Worm (Caenorhabditis elegans) whole organism, young adult: ENCODE results near the gene pkn-1.

Experiments used
- C06A6.2 ChIP-seq: fragments of 200-800 bp; sonication (Bioruptor generic); conservative IDR thresholded peaks from 2 replicates; pipeline ENCODE4 v1.3.6; 2022; ENCODE audit warnings: missing genetic modification characterization, missing compliant biosample characterization
- F10E7.11 ChIP-seq: sonication (generic microtip); optimal IDR thresholded peaks from 2 replicates; lab custom pipeline; 2017; ENCODE audit warnings: mild to moderate bottlenecking, missing genetic modification characterization, moderate library complexity, missing compliant biosample characterization
- F57C9.4 ChIP-seq: sonication (generic microtip); optimal IDR thresholded peaks from 2 replicates; lab custom pipeline; 2017; ENCODE audit warnings: mild to moderate bottlenecking, missing genetic modification characterization, missing compliant biosample characterization
- K11D2.4 ChIP-seq: fragments of 200-800 bp; sonication (Bioruptor generic); IDR thresholded peaks from 2 replicates; pipeline ENCODE4 v1.3.6; 2022; ENCODE audit warnings: missing genetic modification reagents, missing genetic modification characterization, missing compliant biosample characterization
- K12H6.12 ChIP-seq: fragments of 200-800 bp; sonication (Bioruptor generic); optimal IDR thresholded peaks from 2 replicates; lab custom pipeline; 2018; ENCODE audit warnings: mild to moderate bottlenecking, missing genetic modification characterization, missing compliant biosample characterization
- ama-1 ChIP-seq, 3 experiments: fragments of 150-350 bp in 1 of 3; sonication (generic microtip) in 2 of 3; optimal IDR thresholded peaks; 2 replicates each; lab custom pipeline; 2014 to 2018; ENCODE audit warnings: missing biosample characterization in 2 of 3, missing genetic modification characterization in 2 of 3, missing genetic modification reagents in 2 of 3
- aptf-2 ChIP-seq: fragments of 200-800 bp; sonication (Bioruptor generic); conservative IDR thresholded peaks from 2 replicates; pipeline ENCODE4 v1.3.6; 2022; ENCODE audit warnings: missing genetic modification reagents, missing genetic modification characterization, missing compliant biosample characterization
- attf-5 ChIP-seq: fragments of 200-800 bp; sonication (Bioruptor generic); optimal IDR thresholded peaks from 2 replicates; lab custom pipeline; 2018; ENCODE audit warnings: mild to moderate bottlenecking, missing genetic modification characterization, missing compliant biosample characterization
- bed-1 ChIP-seq: fragments of 200-800 bp; sonication (Bioruptor generic); IDR thresholded peaks from 2 replicates; pipeline ENCODE4 v1.3.6; 2022; ENCODE audit warnings: missing genetic modification reagents, missing genetic modification characterization, missing compliant biosample characterization
- bed-2 ChIP-seq: fragments of 200-800 bp; sonication (Bioruptor generic); IDR thresholded peaks from 2 replicates; pipeline ENCODE4 v1.3.6; 2022; ENCODE audit warnings: missing genetic modification reagents, missing genetic modification characterization, missing compliant biosample characterization
- cebp-2 ChIP-seq: fragments of 200-800 bp; sonication (Bioruptor generic); IDR thresholded peaks from 2 replicates; pipeline ENCODE4 v1.3.6; 2022; ENCODE audit warnings: missing genetic modification characterization, missing compliant biosample characterization
- ceh-27 ChIP-seq: fragments of 200-800 bp; sonication (Bioruptor generic); optimal IDR thresholded peaks from 2 replicates; lab custom pipeline; 2018; ENCODE audit warnings: mild to moderate bottlenecking, missing genetic modification characterization, moderate library complexity, missing compliant biosample characterization
- dox-1 ChIP-seq: fragments of 200-800 bp; sonication (Bioruptor generic); IDR thresholded peaks from 2 replicates; pipeline ENCODE4 v1.3.6; 2022; ENCODE audit warnings: missing genetic modification reagents, missing genetic modification characterization, missing compliant biosample characterization
- egl-18 ChIP-seq: fragments of 200-800 bp; sonication (Bioruptor generic); IDR thresholded peaks from 2 replicates; pipeline ENCODE4 v1.3.6; 2022; ENCODE audit warnings: missing genetic modification reagents, missing genetic modification characterization, missing compliant biosample characterization
- egrh-3 ChIP-seq: fragments of 200-800 bp; sonication (Bioruptor generic); IDR thresholded peaks from 2 replicates; pipeline ENCODE4 v1.3.6; 2022; ENCODE audit warnings: missing genetic modification reagents, missing genetic modification characterization, missing compliant biosample characterization
- fkh-3 ChIP-seq: sonication (generic microtip); optimal IDR thresholded peaks from 2 replicates; lab custom pipeline; 2016; ENCODE audit warnings: mild to moderate bottlenecking, missing genetic modification characterization, missing compliant biosample characterization
- gei-17 ChIP-seq: fragments of 200-800 bp; sonication (Bioruptor generic); optimal IDR thresholded peaks from 2 replicates; lab custom pipeline; 2018; ENCODE audit warnings: mild to moderate bottlenecking, missing genetic modification characterization, missing compliant biosample characterization
- him-1 ChIP-seq: sonication (generic microtip); optimal IDR thresholded peaks from 2 replicates; lab custom pipeline; 2016; ENCODE audit warnings: missing genotype, missing genetic modification reagents, missing genetic modification characterization, missing compliant biosample characterization
- hlh-26 ChIP-seq: fragments of 200-800 bp; sonication (Bioruptor generic); conservative IDR thresholded peaks from 2 replicates; pipeline ENCODE4 v1.3.6; 2022; ENCODE audit warnings: missing genetic modification reagents, missing genetic modification characterization, missing compliant biosample characterization
- hmg-1.2 ChIP-seq: fragments of 200-800 bp; sonication (Bioruptor generic); IDR thresholded peaks from 2 replicates; pipeline ENCODE4 v1.3.6; 2022; ENCODE audit warnings: missing genetic modification reagents, missing genetic modification characterization, missing compliant biosample characterization
- hsf-1 ChIP-seq: fragments of 200-800 bp; sonication (Bioruptor generic); IDR thresholded peaks from 2 replicates; pipeline ENCODE4 v1.3.6; 2022; ENCODE audit warnings: missing genetic modification reagents, missing genetic modification characterization, missing compliant biosample characterization
- lin-54 ChIP-seq: fragments of 200-800 bp; sonication (Bioruptor generic); optimal IDR thresholded peaks from 2 replicates; lab custom pipeline; 2018; ENCODE audit warnings: mild to moderate bottlenecking, missing genetic modification characterization, missing compliant biosample characterization
- mcd-1 ChIP-seq: fragments of 200-800 bp; sonication (Bioruptor generic); IDR thresholded peaks from 2 replicates; pipeline ENCODE4 v1.3.6; 2022; ENCODE audit warnings: missing genetic modification reagents, missing genetic modification characterization, missing compliant biosample characterization
- nhr-179 ChIP-seq: sonication (generic microtip); optimal IDR thresholded peaks from 2 replicates; lab custom pipeline; 2016; ENCODE audit warnings: mild to moderate bottlenecking, missing genetic modification characterization, missing compliant biosample characterization
- nhr-27 ChIP-seq: fragments of 200-800 bp; sonication (Bioruptor generic); optimal IDR thresholded peaks from 2 replicates; lab custom pipeline; 2018; ENCODE audit warnings: mild to moderate bottlenecking, missing genetic modification characterization, moderate library complexity, missing compliant biosample characterization
- nhr-80 ChIP-seq: sonication (generic microtip); optimal IDR thresholded peaks from 2 replicates; lab custom pipeline; 2016; ENCODE audit warnings: missing genetic modification characterization, missing compliant biosample characterization
- pbrm-1 ChIP-seq: fragments of 200-800 bp; sonication (Bioruptor generic); IDR thresholded peaks from 2 replicates; pipeline ENCODE4 v1.3.6; 2022; ENCODE audit warnings: missing genetic modification reagents, missing genetic modification characterization, missing compliant biosample characterization
- pha-4 ChIP-seq: fragments of 150-350 bp; sonication (generic microtip); optimal IDR thresholded peaks from 2 replicates; lab custom pipeline; 2014; ENCODE audit warnings: missing biosample characterization, missing genetic modification reagents, missing genetic modification characterization
- snpc-3.4 ChIP-seq: sonication (generic microtip); optimal IDR thresholded peaks from 2 replicates; lab custom pipeline; 2017; ENCODE audit warnings: missing genetic modification characterization, mild to moderate bottlenecking, missing compliant biosample characterization, antibody characterized with exemption, moderate library complexity, missing genotype, missing genetic modification reagents
- sptf-2 ChIP-seq: fragments of 200-800 bp; sonication (Bioruptor generic); optimal IDR thresholded peaks from 2 replicates; lab custom pipeline; 2018; ENCODE audit warnings: mild to moderate bottlenecking, missing genetic modification characterization, missing compliant biosample characterization
- tlf-1 ChIP-seq: fragments of 200-800 bp; sonication (Bioruptor generic); optimal IDR thresholded peaks from 2 replicates; lab custom pipeline; 2018; ENCODE audit warnings: mild to moderate bottlenecking, missing genetic modification characterization, missing compliant biosample characterization
- zfh-2 ChIP-seq: fragments of 200-800 bp; sonication (Bioruptor generic); conservative IDR thresholded peaks from 2 replicates; pipeline ENCODE4 v1.3.6; 2022; ENCODE audit warnings: missing genetic modification reagents, missing genetic modification characterization, missing compliant biosample characterization
- ztf-6 ChIP-seq: fragments of 200-800 bp; sonication (Bioruptor generic); IDR thresholded peaks from 2 replicates; pipeline ENCODE4 v1.3.6; 2022; ENCODE audit warnings: missing genetic modification reagents, missing genetic modification characterization, missing compliant biosample characterization

Gene pkn-1

DNA sequence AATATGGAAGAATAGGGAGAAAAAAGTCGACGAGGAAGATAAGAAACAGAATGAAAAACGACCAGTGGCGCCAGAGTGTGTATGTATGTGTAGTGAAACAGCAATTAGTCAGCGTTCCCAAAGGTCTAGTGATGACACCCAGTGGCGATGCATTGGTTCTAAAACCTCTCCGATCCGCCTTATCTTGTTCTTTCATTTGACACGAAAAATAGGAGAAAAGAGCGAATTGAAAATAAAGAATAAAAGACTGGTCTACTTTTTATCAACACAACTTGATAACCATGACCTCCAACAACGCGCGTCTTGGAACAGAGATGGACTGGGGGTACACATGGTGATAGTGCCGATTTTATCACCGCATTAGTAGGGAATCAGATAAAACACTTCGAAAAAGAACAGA lies 33.8 kb downstream of the pkn-1 start:
- TF ChIP-seq ceh-27 (GFP tag; lab: Kevin White, UChicago) (no peak), him-1 (tag; lab: Kevin White, UChicago) (no peak), ama-1 (optimal IDR thresholded peaks at IDR 0.05; lab: Kevin White, UChicago) (no peak), ama-1 (GFP tag; optimal IDR thresholded peaks at IDR 0.05; lab: Kevin White, UChicago) (no peak), bed-1 (no peak), cebp-2 (GFP tag; lab: Robert Waterston, UW) (no peak), dox-1 (GFP tag; lab: Robert Waterston, UW) (0 out of 2 replicates have a peak, but pooled peaks have one; percentile 18), F57C9.4 (no peak), fkh-3 (no peak), nhr-80 (tag; lab: Kevin White, UChicago) (peak; percentile 73)

- TF ChIP-seq gei-17 (GFP tag; lab: Kevin White, UChicago) (no peak), nhr-27 (no peak), ama-1 (optimal IDR thresholded peaks at IDR 0.05; lab: Kevin White, UChicago) (no peak), ama-1 (GFP tag; optimal IDR thresholded peaks at IDR 0.05; lab: Kevin White, UChicago) (no peak)
Observed at ce11 chrX:10432786-10433185, 35.7 kb downstream of the pkn-1 start.

DNA sequence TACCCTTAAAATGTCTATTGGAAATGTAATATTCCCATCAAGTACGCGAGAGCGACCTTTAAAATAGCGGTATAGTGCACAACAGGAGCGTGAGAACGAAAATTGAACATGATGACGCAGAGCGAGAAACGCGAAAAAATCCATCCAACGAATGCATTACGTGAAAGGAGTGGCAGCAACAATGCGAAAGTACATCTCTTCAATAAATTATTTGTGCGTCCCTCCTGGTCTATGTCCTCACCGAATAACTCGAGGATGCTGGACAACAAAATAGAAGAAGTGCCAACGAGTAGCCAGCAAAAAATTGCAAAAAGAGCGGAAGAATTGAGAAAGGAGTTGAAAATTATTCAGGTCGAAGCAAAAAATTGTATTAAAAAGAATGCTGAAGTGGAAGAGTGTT lies 36.8 kb downstream of the pkn-1 start:
- TF ChIP-seq ceh-27 (GFP tag; lab: Kevin White, UChicago) = peak; percentile 30
- no peak for TF ChIP-seq hsf-1 (GFP tag; lab: Robert Waterston, UW)

DNA sequence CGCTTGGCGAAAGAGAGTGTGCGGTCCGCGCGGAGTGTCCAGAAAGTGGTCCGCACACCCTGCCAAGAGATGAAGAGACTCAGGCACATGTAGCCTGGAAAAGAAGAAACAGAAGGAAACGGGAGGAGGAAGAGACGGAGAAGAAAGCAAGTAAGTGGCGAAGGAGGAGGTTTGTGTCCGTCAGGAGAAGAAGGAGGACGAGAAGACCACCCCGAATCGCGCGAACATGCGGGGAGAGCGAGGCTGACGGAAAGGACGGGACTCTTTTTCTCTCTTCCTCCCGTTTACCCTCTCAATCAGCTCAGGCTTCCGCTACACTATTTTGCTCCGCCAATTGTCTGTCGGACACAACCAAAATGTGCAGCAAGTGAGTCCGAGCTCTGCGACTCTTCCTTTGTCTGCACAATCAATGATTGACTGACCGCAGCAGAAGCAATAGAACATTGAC lies 38.5 kb downstream of the pkn-1 start:
- no peak; the same call in 1 of the 2 replicates for TF ChIP-seq C06A6.2 (GFP tag; lab: Robert Waterston, UW)
- TF ChIP-seq pha-4 (tag; lab: Kevin White, UChicago) = no peak
- no peak for TF ChIP-seq F10E7.11 (tag; lab: Kevin White, UChicago)
- TF ChIP-seq ceh-27 (GFP tag; lab: Kevin White, UChicago) = peak; percentile 67
- TF ChIP-seq lin-54 (GFP tag; lab: Kevin White, UChicago) = no peak
- peak; percentile 50; the same call in 1 of the 2 replicates for TF ChIP-seq bed-2
- no peak for TF ChIP-seq sptf-2 (GFP tag; lab: Kevin White, UChicago)
- TF ChIP-seq pbrm-1 (GFP tag; lab: Robert Waterston, UW) = 0 out of 2 replicates have a peak, but pooled peaks have one; percentile 48
- no peak for TF ChIP-seq nhr-179 (tag; lab: Kevin White, UChicago)
- peak; percentile 55 for TF ChIP-seq hmg-1.2 (GFP tag; lab: Robert Waterston, UW)
- TF ChIP-seq snpc-3.4 = no peak
- no peak for TF ChIP-seq tlf-1 (GFP tag; lab: Kevin White, UChicago)
- no peak for TF ChIP-seq nhr-80 (tag; lab: Kevin White, UChicago)
- TF ChIP-seq mcd-1 (GFP tag; lab: Robert Waterston, UW) = no peak
- no peak for TF ChIP-seq hlh-26 (GFP tag; lab: Robert Waterston, UW)
- peak; percentile 89 for TF ChIP-seq K12H6.12
- 0 out of 2 replicates have a peak, but pooled peaks have one; percentile 62 for TF ChIP-seq egl-18 (GFP tag; lab: Robert Waterston, UW)
- TF ChIP-seq attf-5 (GFP tag; lab: Kevin White, UChicago) = peak; percentile 33
- TF ChIP-seq ztf-6 (GFP tag; lab: Robert Waterston, UW) = peak; percentile 60; the same call in 1 of the 2 replicates
- TF ChIP-seq K11D2.4 = peak; percentile 64; the same call in 1 of the 2 replicates
- TF ChIP-seq aptf-2 (GFP tag; lab: Robert Waterston, UW) = no peak
- TF ChIP-seq egrh-3 (GFP tag; lab: Robert Waterston, UW) = peak; percentile 66; the same call in 1 of the 2 replicates
- peak; percentile 98 for TF ChIP-seq zfh-2
- TF ChIP-seq him-1 (tag; lab: Kevin White, UChicago) = no peak
- TF ChIP-seq, all 124 proteins: peak for 11
